Fruit fly (Drosophila melanogaster) whole organism, prepupa: ENCODE data around the gene Sec63.

Experiments
- Blimp-1 ChIP-seq: fragments of 200-800 bp; sonication (Bioruptor generic); optimal IDR thresholded peaks from 3 replicates; lab custom pipeline; 2017; ENCODE audit warnings: missing biosample characterization, missing genetic modification characterization, mild to moderate bottlenecking, moderate library complexity, missing genetic modification reagents
- CG11762 ChIP-seq: fragments of 200-800 bp; sonication (Bioruptor generic); optimal IDR thresholded peaks from 3 replicates; lab custom pipeline; 2016; ENCODE audit warnings: missing biosample characterization, missing genetic modification characterization; ENCODE audit not compliant: insufficient read depth
- CG15336 ChIP-seq: fragments of 200-800 bp; sonication (Bioruptor generic); IDR thresholded peaks from 2 replicates; pipeline ENCODE4 v1.3.6; 2022; ENCODE audit warnings: missing biosample characterization, missing genetic modification characterization
- CG1621 ChIP-seq: fragments of 200-800 bp; sonication (Bioruptor generic); optimal IDR thresholded peaks from 3 replicates; lab custom pipeline; 2018; ENCODE audit warnings: missing biosample characterization, mild to moderate bottlenecking, missing genetic modification characterization
- CG16779 ChIP-seq: fragments of 200-800 bp; sonication (Bioruptor generic); optimal IDR thresholded peaks from 3 replicates; lab custom pipeline; 2017; ENCODE audit warnings: missing biosample characterization, mild to moderate bottlenecking, missing genetic modification characterization
- CG3032 ChIP-seq: fragments of 200-800 bp; optimal IDR thresholded peaks from 2 replicates; lab custom pipeline; 2019; ENCODE audit warnings: missing biosample characterization, mild to moderate bottlenecking, missing genetic modification characterization, moderate library complexity
- CG31627 ChIP-seq: fragments of 200-800 bp; sonication (Bioruptor generic); optimal IDR thresholded peaks from 3 replicates; lab custom pipeline; 2016; ENCODE audit warnings: missing biosample characterization, missing genetic modification characterization
- CG32006 ChIP-seq: fragments of 200-800 bp; sonication (Bioruptor generic); optimal IDR thresholded peaks from 3 replicates; lab custom pipeline; 2017; ENCODE audit warnings: missing biosample characterization, mild to moderate bottlenecking, missing genetic modification characterization
- CG34406 ChIP-seq: fragments of 200-800 bp; sonication (Bioruptor generic); optimal IDR thresholded peaks from 3 replicates; lab custom pipeline; 2016; ENCODE audit warnings: missing biosample characterization, missing genetic modification characterization
- CG3919 ChIP-seq: fragments of 200-800 bp; sonication (Bioruptor generic); optimal IDR thresholded peaks from 3 replicates; lab custom pipeline; 2016; ENCODE audit warnings: missing biosample characterization, missing genetic modification characterization
- CG6163 ChIP-seq: fragments of 200-800 bp; sonication (Bioruptor generic); IDR thresholded peaks from 3 replicates; pipeline ENCODE4 v1.3.6; 2022; ENCODE audit warnings: missing biosample characterization, missing genetic modification characterization
- CG6276 ChIP-seq: fragments of 200-800 bp; sonication (Bioruptor generic); optimal IDR thresholded peaks from 2 replicates; lab custom pipeline; 2017; ENCODE audit warnings: missing biosample characterization, mild to moderate bottlenecking, missing genetic modification characterization
- CG6792 ChIP-seq: fragments of 200-800 bp; sonication (Bioruptor generic); optimal IDR thresholded peaks from 3 replicates; lab custom pipeline; 2016; ENCODE audit warnings: missing biosample characterization, missing genetic modification characterization
- CG6808 ChIP-seq: fragments of 200-800 bp; sonication (Bioruptor generic); optimal IDR thresholded peaks from 3 replicates; lab custom pipeline; 2017; ENCODE audit warnings: missing biosample characterization, missing genetic modification characterization, mild to moderate bottlenecking, moderate library complexity, missing genetic modification reagents
- CG6854 ChIP-seq: fragments of 200-800 bp; sonication (Bioruptor generic); optimal IDR thresholded peaks from 2 replicates; lab custom pipeline; 2017; ENCODE audit warnings: missing biosample characterization, mild to moderate bottlenecking, missing genetic modification characterization
- CG7368 ChIP-seq: fragments of 200-800 bp; sonication (Bioruptor generic); optimal IDR thresholded peaks from 3 replicates; lab custom pipeline; 2016; ENCODE audit warnings: missing biosample characterization, missing genetic modification characterization
- CG8119 ChIP-seq: fragments of 200-800 bp; sonication (Bioruptor generic); IDR thresholded peaks from 3 replicates; pipeline ENCODE4 v1.3.6; 2022; ENCODE audit warnings: missing biosample characterization, missing genetic modification characterization
- CG9139 ChIP-seq: fragments of 200-800 bp; sonication (Bioruptor generic); optimal IDR thresholded peaks from 3 replicates; lab custom pipeline; 2017; ENCODE audit warnings: missing biosample characterization, mild to moderate bottlenecking, missing genetic modification characterization
- Eip75B ChIP-seq: fragments of 200-800 bp; sonication (Bioruptor generic); optimal IDR thresholded peaks from 3 replicates; lab custom pipeline; 2016; ENCODE audit warnings: missing biosample characterization, missing genetic modification characterization
- Eip78C ChIP-seq: fragments of 200-800 bp; sonication (Bioruptor generic); peaks from one replicate; lab custom pipeline; 2016; ENCODE audit warnings: missing biosample characterization, missing genetic modification characterization
- Ets21C ChIP-seq: fragments of 200-800 bp; sonication (Bioruptor generic); optimal IDR thresholded peaks from 3 replicates; lab custom pipeline; 2016; ENCODE audit warnings: missing biosample characterization, missing genetic modification characterization
- Ets96B ChIP-seq: fragments of 200-800 bp; optimal IDR thresholded peaks from 2 replicates; lab custom pipeline; 2019; ENCODE audit warnings: missing biosample characterization, mild to moderate bottlenecking, missing genetic modification characterization, moderate library complexity
- Gug ChIP-seq: fragments of 200-800 bp; sonication (Bioruptor generic); IDR thresholded peaks from 2 replicates; pipeline ENCODE4 v1.3.6; 2022; ENCODE audit warnings: missing biosample characterization, missing genetic modification characterization
- Hr38 ChIP-seq: sonication (Bioruptor generic); optimal IDR thresholded peaks from 2 replicates; lab custom pipeline; 2016; ENCODE audit warnings: missing biosample characterization, missing genetic modification characterization
- Hr4 ChIP-seq: fragments of 200-800 bp; sonication (Bioruptor generic); optimal IDR thresholded peaks from 3 replicates; lab custom pipeline; 2016; ENCODE audit warnings: missing biosample characterization, missing genetic modification characterization
- Lpt ChIP-seq: fragments of 200-800 bp; sonication (Bioruptor generic); optimal IDR thresholded peaks from 3 replicates; lab custom pipeline; 2016; ENCODE audit warnings: missing biosample characterization, missing genetic modification characterization
- Smox ChIP-seq: fragments of 200-800 bp; sonication (Bioruptor generic); optimal IDR thresholded peaks from 3 replicates; lab custom pipeline; 2016; ENCODE audit warnings: missing biosample characterization, missing genetic modification characterization
- Sox102F ChIP-seq: fragments of 200-800 bp; sonication (Bioruptor generic); optimal IDR thresholded peaks from 2 replicates; lab custom pipeline; 2016; ENCODE audit warnings: missing biosample characterization, mild to moderate bottlenecking, missing genetic modification characterization
- Sox14 ChIP-seq: fragments of 200-800 bp; sonication (Bioruptor generic); optimal IDR thresholded peaks from 3 replicates; lab custom pipeline; 2016; ENCODE audit warnings: missing biosample characterization, missing genetic modification characterization
- acj6 ChIP-seq: fragments of 200-800 bp; sonication (Bioruptor generic); optimal IDR thresholded peaks from 3 replicates; lab custom pipeline; 2016; ENCODE audit warnings: missing biosample characterization, missing genetic modification characterization
- cyc ChIP-seq: fragments of 200-800 bp; sonication (Bioruptor generic); optimal IDR thresholded peaks from 3 replicates; lab custom pipeline; 2016; ENCODE audit warnings: missing biosample characterization, missing genetic modification characterization
- dac ChIP-seq: fragments of 200-800 bp; sonication (Bioruptor generic); optimal IDR thresholded peaks from 2 replicates; lab custom pipeline; 2017; ENCODE audit warnings: missing biosample characterization, mild to moderate bottlenecking, missing genetic modification characterization
- dsx ChIP-seq: fragments of 200-800 bp; optimal IDR thresholded peaks from 3 replicates; lab custom pipeline; 2019; ENCODE audit warnings: missing biosample characterization, mild to moderate bottlenecking, missing genetic modification characterization, moderate library complexity; ENCODE audit not compliant: poor library complexity, severe bottlenecking
- eg ChIP-seq: fragments of 200-800 bp; sonication (Bioruptor generic); IDR thresholded peaks from 3 replicates; pipeline ENCODE4 v1.3.6; 2022; ENCODE audit warnings: missing biosample characterization, missing genetic modification characterization
- esn ChIP-seq: fragments of 200-800 bp; sonication (Bioruptor generic); optimal IDR thresholded peaks from 2 replicates; lab custom pipeline; 2016; ENCODE audit warnings: missing biosample characterization, mild to moderate bottlenecking, missing genetic modification characterization, moderate library complexity
- fd85E ChIP-seq: fragments of 200-800 bp; sonication (Bioruptor generic); optimal IDR thresholded peaks from 3 replicates; lab custom pipeline; 2016; ENCODE audit warnings: missing biosample characterization, missing genetic modification characterization
- fkh ChIP-seq: fragments of 200-800 bp; sonication (Bioruptor generic); optimal IDR thresholded peaks from 3 replicates; lab custom pipeline; 2017; ENCODE audit warnings: missing biosample characterization, mild to moderate bottlenecking, missing genetic modification characterization, moderate library complexity
- net ChIP-seq: fragments of 200-800 bp; sonication (Bioruptor generic); optimal IDR thresholded peaks from 3 replicates; lab custom pipeline; 2016; ENCODE audit warnings: missing biosample characterization, missing genetic modification characterization
- pdm3 ChIP-seq: fragments of 200-800 bp; sonication (Bioruptor generic); optimal IDR thresholded peaks from 3 replicates; lab custom pipeline; 2016; ENCODE audit warnings: missing biosample characterization, missing genetic modification characterization
- spab ChIP-seq: fragments of 200-800 bp; sonication (Bioruptor generic); optimal IDR thresholded peaks from 2 replicates; lab custom pipeline; 2017; ENCODE audit warnings: missing biosample characterization, mild to moderate bottlenecking, missing genetic modification characterization, missing genetic modification reagents
- ss ChIP-seq, 2 experiments: fragments of 200-800 bp; sonication (Bioruptor generic); optimal IDR thresholded peaks; 2 replicates in 1 of 2; 3 replicates in 1 of 2; lab custom pipeline; 2017 to 2018; ENCODE audit warnings: mild to moderate bottlenecking in 2 of 2, missing biosample characterization in 2 of 2, missing genetic modification characterization in 2 of 2, moderate library complexity in 1 of 2
- svp ChIP-seq: fragments of 200-800 bp; sonication (Bioruptor generic); peaks from one replicate; lab custom pipeline; 2016; ENCODE audit warnings: missing biosample characterization, missing genetic modification characterization
- topi ChIP-seq: fragments of 200-800 bp; sonication (Bioruptor generic); optimal IDR thresholded peaks from 3 replicates; lab custom pipeline; 2016; ENCODE audit warnings: missing biosample characterization, missing genetic modification characterization
- vri ChIP-seq: fragments of 200-800 bp; sonication (Bioruptor generic); optimal IDR thresholded peaks from 3 replicates; lab custom pipeline; 2016; ENCODE audit warnings: missing biosample characterization, mild to moderate bottlenecking, missing genetic modification characterization

The Sec63 gene

DNA sequence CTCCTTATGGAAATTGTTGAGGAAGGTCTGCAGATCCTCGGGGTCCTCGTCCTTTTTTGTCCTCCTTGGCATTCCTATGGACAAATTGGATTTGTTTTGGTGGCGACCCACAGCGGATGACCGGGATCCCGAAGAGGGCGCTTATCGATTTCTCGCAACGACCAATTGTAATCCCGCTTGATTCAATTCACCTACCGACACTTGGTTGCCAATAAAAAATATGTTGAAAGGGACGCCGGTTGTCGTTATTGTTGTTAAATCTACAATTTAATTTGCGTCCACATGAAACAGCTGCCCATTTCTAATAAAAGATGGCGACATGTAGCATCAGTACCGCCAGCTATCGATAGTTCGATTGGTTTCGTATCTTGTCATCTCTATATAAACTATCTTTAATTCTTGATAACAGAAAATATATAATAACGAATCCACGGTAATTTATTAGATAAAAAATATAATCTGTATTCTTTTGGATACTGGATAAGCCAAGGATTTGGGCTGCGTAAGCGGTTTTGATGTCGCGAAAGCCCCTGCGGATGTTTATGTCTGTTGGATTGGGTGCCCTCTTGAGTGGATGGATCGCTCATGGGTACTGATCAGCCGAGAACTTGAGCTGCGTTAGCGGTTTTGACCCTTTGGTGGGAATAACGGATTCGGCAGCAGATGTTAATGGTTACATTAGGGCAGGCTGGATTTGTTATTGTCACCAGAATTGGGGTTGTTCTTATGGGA, 3.8 kb upstream of the Sec63 start, which contains the start of gene CTCF (continued):
- no peak for TF ChIP-seq Smox (GFP tag; lab: Kevin White, UChicago)
- peak; percentile 36 for TF ChIP-seq topi
- TF ChIP-seq Hr38 (GFP tag; lab: Kevin White, UChicago) = no peak
- no peak for TF ChIP-seq CG6808 (GFP tag; lab: Kevin White, UChicago)
- TF ChIP-seq Hr4 (GFP tag; lab: Kevin White, UChicago) = no peak
- no peak for TF ChIP-seq pdm3 (GFP tag; lab: Kevin White, UChicago)
- TF ChIP-seq Ets96B (tag; lab: Kevin White, UChicago) = no peak
- no peak for TF ChIP-seq CG11762 (GFP tag; lab: Kevin White, UChicago)
- peak in 1 of 2 experiments; percentile 1 for TF ChIP-seq ss (GFP tag; optimal IDR thresholded peaks at IDR 0.05; lab: Kevin White, UChicago)
- TF ChIP-seq CG32006 = no peak
- peak; percentile 10 for TF ChIP-seq CG7368 (GFP tag; lab: Kevin White, UChicago)
- no peak for TF ChIP-seq dac (GFP tag; lab: Kevin White, UChicago)
- TF ChIP-seq net (GFP tag; lab: Kevin White, UChicago) = peak; percentile 6
- TF ChIP-seq CG9139 (GFP tag; lab: Kevin White, UChicago) = no peak
- TF ChIP-seq CG6792 (GFP tag; lab: Kevin White, UChicago) = no peak
- no peak for TF ChIP-seq fkh (GFP tag; lab: Kevin White, UChicago)
- TF ChIP-seq Ets21C = no peak
- peak; percentile 24 for TF ChIP-seq CG1621
- TF ChIP-seq Lpt (GFP tag; lab: Kevin White, UChicago) = no peak
- TF ChIP-seq Eip75B = no peak
- no peak for TF ChIP-seq Sox102F (GFP tag; lab: Kevin White, UChicago)
- no peak for TF ChIP-seq acj6 (GFP tag; lab: Kevin White, UChicago)
- peak; percentile 67 for TF ChIP-seq esn (GFP tag; lab: Kevin White, UChicago)

DNA sequence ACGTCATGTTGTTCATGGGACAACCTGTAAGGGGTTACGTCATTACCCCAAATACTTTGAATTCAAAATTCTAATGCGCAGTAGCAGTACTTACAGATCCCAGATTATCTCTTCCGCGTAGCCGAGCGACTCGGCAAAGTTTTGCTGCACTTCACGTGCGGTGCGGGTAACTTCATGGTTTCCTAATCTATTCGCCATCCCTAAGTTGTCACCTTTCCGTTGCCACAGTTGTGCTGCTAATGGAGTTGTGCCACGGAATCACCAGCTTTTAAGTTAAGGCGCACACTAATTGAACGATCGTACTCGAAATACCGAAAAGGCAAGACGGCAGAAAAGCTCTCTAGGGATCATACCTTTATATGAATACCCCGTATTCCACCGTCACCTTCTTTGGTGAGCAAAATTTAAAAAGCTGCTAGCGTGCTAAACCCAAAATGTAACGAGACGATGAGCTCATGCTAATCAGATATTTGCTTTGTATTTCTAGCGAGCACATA, 486 bp upstream of the Sec63 start, which contains the start of gene pst:
Gene pst, minus strand, starts transcription at position 437 of the 497 bp plus-strand sequence.
- TF ChIP-seq dac (GFP tag; lab: Kevin White, UChicago) (no peak), CG1621 (no peak), svp (peak; percentile 92), fd85E (GFP tag; lab: Kevin White, UChicago) (peak; percentile 12), vri (GFP tag; lab: Kevin White, UChicago) (peak; percentile 46), CG3919 (GFP tag; lab: Kevin White, UChicago) (peak; percentile 8), cyc (GFP tag; lab: Kevin White, UChicago) (peak; percentile 0), Eip78C (GFP tag; lab: Kevin White, UChicago) (peak; percentile 71), ss (GFP tag; optimal IDR thresholded peaks at IDR 0.05; lab: Kevin White, UChicago) (peak in 1 of 2 experiments; percentile 1), CG6854 (GFP tag; lab: Kevin White, UChicago) (peak; percentile 49)
- TF ChIP-seq, all 60 proteins: peak for 8

DNA sequence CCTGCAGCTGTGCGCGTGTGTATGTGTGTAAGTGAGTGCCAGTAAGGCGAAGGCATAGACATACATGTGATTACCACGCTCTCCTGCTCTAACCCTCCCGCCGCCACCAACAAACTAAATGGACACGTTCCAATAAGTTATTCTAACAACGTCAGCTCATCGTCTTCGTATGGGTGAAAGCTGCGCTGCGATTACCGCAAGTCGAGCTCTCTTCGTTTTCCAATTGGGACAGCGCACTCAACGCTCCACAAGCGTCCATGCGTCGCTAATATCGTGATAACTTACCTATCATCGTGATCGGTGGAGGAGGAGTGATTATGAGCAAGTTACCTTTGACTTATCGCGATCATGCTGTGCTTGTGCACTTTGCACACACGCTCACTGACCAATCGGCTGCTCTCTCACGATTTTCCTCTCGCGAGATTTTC, 748 bp downstream of the Sec63 start:
- TF ChIP-seq CG8119 (GFP tag; lab: Robert Waterston, UW) (peak; percentile 64; the same call in 2 of the 3 replicates), Sox14 (GFP tag; lab: Kevin White, UChicago) (no peak), CG9139 (GFP tag; lab: Kevin White, UChicago) (peak; percentile 51), CG16779 (tag; lab: Kevin White, UChicago) (peak; percentile 52), CG6276 (peak; percentile 62), Lpt (GFP tag; lab: Kevin White, UChicago) (peak; percentile 19), CG31627 (GFP tag; lab: Kevin White, UChicago) (no peak), cyc (GFP tag; lab: Kevin White, UChicago) (no peak), Hr4 (GFP tag; lab: Kevin White, UChicago) (peak; percentile 50), CG6854 (GFP tag; lab: Kevin White, UChicago) (peak; percentile 39), pdm3 (GFP tag; lab: Kevin White, UChicago) (no peak), svp (peak; percentile 95), CG7368 (GFP tag; lab: Kevin White, UChicago) (peak; percentile 53), dsx (GFP tag; lab: Kevin White, UChicago) (no peak), CG3032 (no peak), net (GFP tag; lab: Kevin White, UChicago) (peak; percentile 35), dac (GFP tag; lab: Kevin White, UChicago) (peak; percentile 0), CG6163 (GFP tag; lab: Robert Waterston, UW) (no peak; the same call in 1 of the 3 replicates), topi (peak; percentile 23), Blimp-1 (no peak), CG15336 (GFP tag; lab: Robert Waterston, UW) (peak; percentile 68), eg (GFP tag; lab: Robert Waterston, UW) (peak; percentile 74; the same call in 2 of the 3 replicates), CG6808 (GFP tag; lab: Kevin White, UChicago) (peak; percentile 82), CG34406 (GFP tag; lab: Kevin White, UChicago) (peak; percentile 5), Eip78C (GFP tag; lab: Kevin White, UChicago) (peak; percentile 60), spab (peak; percentile 28), Gug (no peak)
